Worm (Caenorhabditis elegans): ENCODE results near the gene cdkr-3.

ce11 chrV:20317442-20317841 lies 47.5 kb downstream of the cdkr-3 start, which contains the start of gene Y113G7C.1:
- no peak for TF ChIP-seq flt-1 (GFP tag; IDR thresholded peaks at IDR 0.05)
- no peak for TF ChIP-seq tbx-11 (GFP tag; IDR thresholded peaks at IDR 0.05)
- TF ChIP-seq ama-1 (optimal IDR thresholded peaks at IDR 0.05) = no peak
- TF ChIP-seq F13C5.2 (tag; optimal IDR thresholded peaks at IDR 0.05) = no peak
- TF ChIP-seq ceh-13 (GFP tag; optimal IDR thresholded peaks at IDR 0.05) = no peak
- no peak for TF ChIP-seq hnd-1 (tag; optimal IDR thresholded peaks at IDR 0.05)
- no peak for TF ChIP-seq hmbx-1 (tag; optimal IDR thresholded peaks at IDR 0.05)
- TF ChIP-seq tbx-37 (GFP tag; conservative IDR thresholded peaks at IDR 0.05) = no peak
- TF ChIP-seq aly-1 (tag; optimal IDR thresholded peaks at IDR 0.05) = no peak
- TF ChIP-seq hmg-4 (GFP tag; optimal IDR thresholded peaks at IDR 0.05) = no peak
